Fruit fly (Drosophila melanogaster): Measurements from ENCODE around the gene Itpr.

The Itpr gene

dm6 chr3R:5587863-5588519 lies 71.1 kb downstream of the Itpr start, which contains the start of gene CG2926 (continued):
- TF ChIP-seq CG14965 (GFP tag; optimal IDR thresholded peaks at IDR 0.05; ENCODE audit: borderline replicate concordance) (no peak), Nf-YC (tag; optimal IDR thresholded peaks at IDR 0.05) (no peak), dysf (GFP tag; IDR thresholded peaks at IDR 0.05) (peak; percentile 45; the same call in 1 of the 3 replicates), CG3065 (GFP tag; optimal IDR thresholded peaks at IDR 0.05) (no peak), GATAe (GFP tag; conservative IDR thresholded peaks at IDR 0.05) (no peak), CG9215 (GFP tag; IDR thresholded peaks at IDR 0.05) (no peak), CG3847 (GFP tag; IDR thresholded peaks at IDR 0.05) (peak; percentile 42; the same call in 1 of the 2 replicates), Gsc (GFP tag; IDR thresholded peaks at IDR 0.05) (no peak), sens (GFP tag) (no peak), slou (GFP tag; optimal IDR thresholded peaks at IDR 0.05) (peak; percentile 16), CG12659 (GFP tag; optimal IDR thresholded peaks at IDR 0.05) (peak; percentile 62), stc (GFP tag; IDR thresholded peaks at IDR 0.05) (0 out of 2 replicates have a peak, but pooled peaks have one; percentile 9), fd102C (GFP tag; optimal IDR thresholded peaks at IDR 0.05) (no peak), CG12236 (GFP tag; optimal IDR thresholded peaks at IDR 0.05) (no peak), TFAM (GFP tag; optimal IDR thresholded peaks at IDR 0.05) (no peak), ATbp (GFP tag; optimal IDR thresholded peaks at IDR 0.05) (no peak), CG11398 (GFP tag; optimal IDR thresholded peaks at IDR 0.05) (no peak), CG11696 (GFP tag; IDR thresholded peaks at IDR 0.05) (no peak), Ets97D (GFP tag; optimal IDR thresholded peaks at IDR 0.05) (peak; percentile 55), NK7.1 (GFP tag; optimal IDR thresholded peaks at IDR 0.05) (no peak), Doc2 (GFP tag; IDR thresholded peaks at IDR 0.05) (no peak), ash1 (GFP tag; optimal IDR thresholded peaks at IDR 0.05) (no peak), corto (GFP tag; optimal IDR thresholded peaks at IDR 0.05) (no peak), crc (GFP tag; optimal IDR thresholded peaks at IDR 0.05) (no peak), CG11093 (GFP tag; IDR thresholded peaks at IDR 0.05) (no peak), CG10147 (GFP tag; optimal IDR thresholded peaks at IDR 0.05) (no peak), CG1647 (GFP tag; optimal IDR thresholded peaks at IDR 0.05) (no peak), pita (GFP tag; optimal IDR thresholded peaks at IDR 0.05) (no peak), toy (GFP tag; IDR thresholded peaks at IDR 0.05) (no peak), repo (GFP tag; optimal IDR thresholded peaks at IDR 0.05) (peak; percentile 16), CG16813 (GFP tag; IDR thresholded peaks at IDR 0.05; ENCODE audit: partially characterized antibody) (peak; percentile 88), Vsx1 (GFP tag; optimal IDR thresholded peaks at IDR 0.05) (no peak), CG17385 (GFP tag; optimal IDR thresholded peaks at IDR 0.05) (no peak), caup (GFP tag; optimal IDR thresholded peaks at IDR 0.05; ENCODE audit: severe bottlenecking) (peak; percentile 9), CG9876 (GFP tag; optimal IDR thresholded peaks at IDR 0.05) (peak; percentile 53), CG12219 (GFP tag; optimal IDR thresholded peaks at IDR 0.05) (no peak), tna (GFP tag; IDR thresholded peaks at IDR 0.05; ENCODE audit: partially characterized antibody) (peak; percentile 89), CG4328 (GFP tag; optimal IDR thresholded peaks at IDR 0.05) (no peak), CG6254 (GFP tag; optimal IDR thresholded peaks at IDR 0.05) (peak; percentile 54), cato (GFP tag; optimal IDR thresholded peaks at IDR 0.05; ENCODE audit: borderline replicate concordance) (no peak), emc (GFP tag; optimal IDR thresholded peaks at IDR 0.05) (peak; percentile 13), CG14667 (GFP tag; IDR thresholded peaks at IDR 0.05) (no peak), CG17359 (tag; optimal IDR thresholded peaks at IDR 0.05) (no peak), gcm2 (GFP tag; optimal IDR thresholded peaks at IDR 0.05) (no peak), Side (GFP tag; optimal IDR thresholded peaks at IDR 0.05) (peak; percentile 21), pros (GFP tag; optimal IDR thresholded peaks at IDR 0.05) (no peak), fu2 (GFP tag; optimal IDR thresholded peaks at IDR 0.05) (peak; percentile 40), slbo (GFP tag; IDR thresholded peaks at IDR 0.05) (peak; percentile 72), CG1602 (GFP tag; optimal IDR thresholded peaks at IDR 0.05) (no peak), Bgb (GFP tag; IDR thresholded peaks at IDR 0.05; ENCODE audit: partially characterized antibody) (peak; percentile 94)
